Fruit fly (Drosophila melanogaster) whole organism, embryonic: ENCODE results near the gene CG10132.

Source experiments
- C15 ChIP-seq: fragments of 200-800 bp; sonication (Bioruptor generic); IDR thresholded peaks from 3 replicates; pipeline ENCODE4 v1.3.6; 2022; ENCODE audit warnings: missing biosample characterization, missing genetic modification characterization
- CG10209 ChIP-seq: fragments of 200-800 bp; sonication (Bioruptor generic); optimal IDR thresholded peaks from 3 replicates; lab custom pipeline; 2017; ENCODE audit warnings: missing biosample characterization, mild to moderate bottlenecking, missing genetic modification characterization, missing genetic modification reagents
- CG11093 ChIP-seq: fragments of 200-800 bp; sonication (Bioruptor generic); IDR thresholded peaks from 3 replicates; pipeline ENCODE4 v1.3.6; 2022; ENCODE audit warnings: missing biosample characterization, missing genetic modification characterization
- CG12155 ChIP-seq: fragments of 200-800 bp; sonication (Bioruptor generic); optimal IDR thresholded peaks from 3 replicates; lab custom pipeline; 2016; ENCODE audit warnings: missing biosample characterization, missing genetic modification characterization
- CG13424 ChIP-seq: fragments of 200-800 bp; sonication (Bioruptor generic); optimal IDR thresholded peaks from 2 replicates; lab custom pipeline; 2019; ENCODE audit warnings: missing biosample characterization, mild to moderate bottlenecking, missing genetic modification characterization, moderate library complexity
- CG15514 ChIP-seq: fragments of 200-800 bp; sonication (Bioruptor generic); optimal IDR thresholded peaks from 3 replicates; lab custom pipeline; 2017; ENCODE audit warnings: missing biosample characterization, missing genetic modification characterization, mild to moderate bottlenecking, moderate library complexity, missing genetic modification reagents
- CG15601 ChIP-seq: fragments of 200-800 bp; sonication (Bioruptor generic); optimal IDR thresholded peaks from 3 replicates; lab custom pipeline; 2019; ENCODE audit warnings: missing biosample characterization, mild to moderate bottlenecking, missing genetic modification characterization, moderate library complexity
- CG16815 ChIP-seq: fragments of 200-800 bp; sonication (Bioruptor generic); optimal IDR thresholded peaks from 3 replicates; lab custom pipeline; 2017; ENCODE audit warnings: missing biosample characterization, mild to moderate bottlenecking, missing genetic modification characterization
- CG17829 ChIP-seq: fragments of 200-800 bp; optimal IDR thresholded peaks from 2 replicates; lab custom pipeline; 2019; ENCODE audit warnings: missing biosample characterization, mild to moderate bottlenecking, missing genetic modification characterization, moderate library complexity
- CG1792 ChIP-seq: fragments of 200-800 bp; sonication (Bioruptor generic); optimal IDR thresholded peaks from 2 replicates; lab custom pipeline; 2016; ENCODE audit warnings: missing biosample characterization, missing genetic modification characterization
- CG18011 ChIP-seq: fragments of 200-800 bp; sonication (Bioruptor generic); optimal IDR thresholded peaks from 2 replicates; lab custom pipeline; 2017; ENCODE audit warnings: missing biosample characterization, missing genetic modification characterization, mild to moderate bottlenecking, moderate library complexity, missing genotype
- CG2129 ChIP-seq: fragments of 200-800 bp; sonication (Bioruptor generic); IDR thresholded peaks from 2 replicates; pipeline ENCODE4 v1.3.6; 2022; ENCODE audit warnings: missing biosample characterization, missing genetic modification characterization; ENCODE audit not compliant: partially characterized antibody
- CG2712 ChIP-seq: fragments of 200-800 bp; optimal IDR thresholded peaks from 3 replicates; lab custom pipeline; 2019; ENCODE audit warnings: missing biosample characterization, mild to moderate bottlenecking, missing genetic modification characterization, moderate library complexity
- CG3281 ChIP-seq: fragments of 200-800 bp; sonication (Bioruptor generic); optimal IDR thresholded peaks from 3 replicates; lab custom pipeline; 2017; ENCODE audit warnings: missing biosample characterization, mild to moderate bottlenecking, missing genetic modification characterization
- CG34224 ChIP-seq: fragments of 200-800 bp; sonication (Bioruptor generic); IDR thresholded peaks from 3 replicates; pipeline ENCODE4 v1.3.6; 2022; ENCODE audit warnings: missing biosample characterization, missing genetic modification characterization; ENCODE audit not compliant: partially characterized antibody
- CG4424 ChIP-seq: fragments of 200-800 bp; sonication (Bioruptor generic); optimal IDR thresholded peaks from 3 replicates; lab custom pipeline; 2016; ENCODE audit warnings: missing biosample characterization, missing genetic modification characterization
- CG4617 ChIP-seq: fragments of 200-800 bp; sonication (Bioruptor generic); optimal IDR thresholded peaks from 3 replicates; lab custom pipeline; 2016; ENCODE audit warnings: missing biosample characterization, missing genetic modification characterization, borderline replicate concordance
- CG6654 ChIP-seq: fragments of 200-800 bp; sonication (Bioruptor generic); optimal IDR thresholded peaks from 2 replicates; lab custom pipeline; 2017; ENCODE audit warnings: missing biosample characterization, mild to moderate bottlenecking, missing genetic modification characterization
- CG9437 ChIP-seq: fragments of 200-800 bp; sonication (Bioruptor generic); optimal IDR thresholded peaks from 2 replicates; lab custom pipeline; 2018; ENCODE audit warnings: missing biosample characterization, mild to moderate bottlenecking, missing genetic modification characterization
- CG9727 ChIP-seq: fragments of 200-800 bp; sonication (Bioruptor generic); optimal IDR thresholded peaks from 3 replicates; lab custom pipeline; 2017; ENCODE audit warnings: missing biosample characterization, mild to moderate bottlenecking, missing genetic modification characterization
- CG9817 ChIP-seq: fragments of 200-800 bp; sonication (Bioruptor generic); optimal IDR thresholded peaks from 2 replicates; lab custom pipeline; 2018; ENCODE audit warnings: missing biosample characterization, mild to moderate bottlenecking, missing genetic modification characterization, moderate library complexity
- CHES-1-like ChIP-seq: fragments of 200-800 bp; sonication (Bioruptor generic); optimal IDR thresholded peaks from 2 replicates; lab custom pipeline; 2016; ENCODE audit warnings: missing biosample characterization, missing genetic modification characterization
- Chrac-16 ChIP-seq: fragments of 200-800 bp; sonication (Bioruptor generic); optimal IDR thresholded peaks from 3 replicates; lab custom pipeline; 2016; ENCODE audit warnings: missing biosample characterization, missing genetic modification characterization
- E2f1 ChIP-seq: fragments of 200-800 bp; sonication (Bioruptor generic); IDR thresholded peaks from 2 replicates; pipeline ENCODE4 v1.3.6; 2022; ENCODE audit warnings: missing biosample characterization, missing genetic modification characterization
- Ets97D ChIP-seq: fragments of 200-800 bp; sonication (Bioruptor generic); optimal IDR thresholded peaks from 3 replicates; lab custom pipeline; 2016; ENCODE audit warnings: missing biosample characterization, missing genetic modification characterization
- HLH4C ChIP-seq: fragments of 200-800 bp; sonication (Bioruptor generic); IDR thresholded peaks from 3 replicates; pipeline ENCODE4 v1.3.6; 2022; ENCODE audit warnings: missing biosample characterization, missing genetic modification characterization; ENCODE audit not compliant: partially characterized antibody
- Hand ChIP-seq: fragments of 200-800 bp; sonication (Bioruptor generic); optimal IDR thresholded peaks from 2 replicates; lab custom pipeline; 2017; ENCODE audit warnings: mild to moderate bottlenecking, missing biosample characterization, missing genetic modification reagents, missing genetic modification characterization
- Hsf ChIP-seq: fragments of 200-800 bp; sonication (Bioruptor generic); optimal IDR thresholded peaks from 3 replicates; lab custom pipeline; 2016; ENCODE audit warnings: missing biosample characterization, missing genetic modification characterization
- NC2α ChIP-seq: fragments of 200-800 bp; sonication (Bioruptor generic); optimal IDR thresholded peaks from 2 replicates; lab custom pipeline; 2016; ENCODE audit warnings: missing biosample characterization, missing genetic modification characterization
- Pdp1 ChIP-seq, 2 experiments: fragments of 200-800 bp; sonication (Bioruptor generic); optimal IDR thresholded peaks; 3 replicates each; lab custom pipeline; 2016; ENCODE audit warnings: missing biosample characterization in 2 of 2, missing genetic modification characterization in 2 of 2, mild to moderate bottlenecking in 1 of 2, moderate library complexity in 1 of 2
- al ChIP-seq: fragments of 200-800 bp; sonication (Bioruptor generic); IDR thresholded peaks from 2 replicates; pipeline ENCODE4 v1.3.6; 2022; ENCODE audit warnings: missing biosample characterization, missing genetic modification characterization
- amos ChIP-seq: fragments of 200-800 bp; sonication (Bioruptor generic); IDR thresholded peaks from 2 replicates; pipeline ENCODE4 v1.3.6; 2022; ENCODE audit warnings: missing biosample characterization, missing genetic modification characterization; ENCODE audit not compliant: partially characterized antibody
- az2 ChIP-seq: fragments of 200-800 bp; sonication (Bioruptor generic); optimal IDR thresholded peaks from 3 replicates; lab custom pipeline; 2016; ENCODE audit warnings: missing biosample characterization, missing genetic modification characterization
- chinmo ChIP-seq: fragments of 200-800 bp; sonication (Bioruptor generic); IDR thresholded peaks from 4 replicates; pipeline ENCODE4 v1.3.6; 2022; ENCODE audit warnings: missing biosample characterization, missing genetic modification characterization; ENCODE audit not compliant: partially characterized antibody
- dysf ChIP-seq: fragments of 200-800 bp; sonication (Bioruptor generic); IDR thresholded peaks from 3 replicates; pipeline ENCODE4 v1.3.6; 2022; ENCODE audit warnings: missing biosample characterization, missing genetic modification characterization
- exex ChIP-seq: fragments of 200-800 bp; sonication (Bioruptor generic); optimal IDR thresholded peaks from 4 replicates; lab custom pipeline; 2018; ENCODE audit warnings: missing biosample characterization, mild to moderate bottlenecking, missing genetic modification characterization, moderate library complexity
- gcm2 ChIP-seq: fragments of 200-800 bp; sonication (Bioruptor generic); optimal IDR thresholded peaks from 2 replicates; lab custom pipeline; 2016; ENCODE audit warnings: missing biosample characterization, missing genetic modification characterization
- ham ChIP-seq: fragments of 200-800 bp; sonication (Bioruptor generic); IDR thresholded peaks from 2 replicates; pipeline ENCODE4 v1.3.6; 2022; ENCODE audit warnings: missing biosample characterization, missing genetic modification characterization
- hkb ChIP-seq, 2 experiments: fragments of 200-800 bp in 1 of 2; fragments of >200 bp in 1 of 2; sonication (Bioruptor generic) in 1 of 2; IDR thresholded peaks in 1 of 2; optimal IDR thresholded peaks in 1 of 2; 2 replicates each; pipeline versions ENCODE4 v1.3.6 to Lab custom; 2017 to 2022; ENCODE audit warnings: missing biosample characterization in 1 of 2, missing genetic modification characterization in 1 of 2
- scrt ChIP-seq: fragments of 200-800 bp; sonication (Bioruptor generic); optimal IDR thresholded peaks from 2 replicates; lab custom pipeline; 2018; ENCODE audit warnings: missing biosample characterization, mild to moderate bottlenecking, missing genetic modification characterization, moderate library complexity

The CG10132 gene

DNA sequence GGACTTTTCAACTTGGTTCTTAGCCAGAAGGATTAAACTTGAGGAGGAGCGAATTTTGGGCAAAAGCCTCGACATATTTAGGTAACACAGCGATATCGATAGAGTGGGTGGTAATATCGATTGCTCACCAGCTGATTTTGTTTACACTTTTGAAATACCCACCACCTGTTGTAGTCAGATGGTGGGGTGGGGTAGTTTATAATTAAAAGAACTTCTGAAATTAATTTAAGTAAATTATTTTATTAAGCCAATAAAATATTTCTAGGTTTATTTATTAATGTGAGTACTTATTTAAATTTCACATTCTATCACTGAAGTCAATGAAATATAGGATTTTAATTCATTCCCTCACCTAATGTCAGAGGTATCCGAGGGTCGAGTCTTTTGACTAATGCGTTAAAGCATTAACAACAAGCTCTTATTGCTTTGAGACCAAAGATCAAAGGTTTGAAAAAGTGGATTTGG, 28.6 kb upstream of the CG10132 start, which contains the start of the genes CG10194 and CG18094 (continued):
- TF ChIP-seq CG11093 (GFP tag; lab: Robert Waterston, UW), result no peak
- TF ChIP-seq CG12155, result peak; percentile 57
- peak; percentile 38 for TF ChIP-seq CG9727 (GFP tag; lab: Kevin White, UChicago)
- peak; percentile 92 for TF ChIP-seq scrt (GFP tag; lab: Kevin White, UChicago)
- TF ChIP-seq CG2129, result no peak
- TF ChIP-seq CG16815 (GFP tag; lab: Kevin White, UChicago), result peak; percentile 14
- TF ChIP-seq chinmo, result 0 out of 4 replicates have a peak, but pooled peaks have one; percentile 43
- peak; percentile 36 for TF ChIP-seq Chrac-16 (GFP tag; lab: Kevin White, UChicago)
- TF ChIP-seq CG2712 (tag; lab: Kevin White, UChicago), result peak; percentile 65
- TF ChIP-seq CHES-1-like (GFP tag; lab: Kevin White, UChicago), result no peak
- TF ChIP-seq CG18011 (GFP tag; lab: Kevin White, UChicago), result peak; percentile 71
- TF ChIP-seq Pdp1 (GFP tag; optimal IDR thresholded peaks at IDR 0.05; lab: Kevin White, UChicago), result peak; percentile 2 to 81
- 0 out of 2 replicates have a peak, but pooled peaks have one; percentile 24 for TF ChIP-seq E2f1
- TF ChIP-seq hkb (optimal IDR thresholded peaks at IDR 0.05; lab: Kevin White, UChicago), result no peak
- TF ChIP-seq hkb (GFP tag; IDR thresholded peaks at IDR 0.05; lab: Robert Waterston, UW), result peak; percentile 19; the same call in 1 of the 2 replicates
- TF ChIP-seq al (GFP tag; lab: Robert Waterston, UW), result 0 out of 2 replicates have a peak, but pooled peaks have one; percentile 23
- peak; percentile 66 for TF ChIP-seq HLH4C
- TF ChIP-seq CG15514 (GFP tag; lab: Kevin White, UChicago), result peak; percentile 20
- TF ChIP-seq CG1792 (GFP tag; lab: Kevin White, UChicago), result no peak
- peak; percentile 29 for TF ChIP-seq CG10209 (GFP tag; lab: Kevin White, UChicago)
- no peak for TF ChIP-seq CG9817 (tag; lab: Kevin White, UChicago)
- no peak for TF ChIP-seq C15 (GFP tag; lab: Robert Waterston, UW)
- TF ChIP-seq Ets97D (GFP tag; lab: Kevin White, UChicago), result peak; percentile 1
- TF ChIP-seq CG17829 (tag; lab: Kevin White, UChicago), result peak; percentile 15
- TF ChIP-seq CG9437 (GFP tag; lab: Kevin White, UChicago), result peak; percentile 28
- TF ChIP-seq Hand (GFP tag; lab: Kevin White, UChicago), result no peak
- peak; percentile 40 for TF ChIP-seq CG3281 (GFP tag; lab: Kevin White, UChicago)
- peak; percentile 38 for TF ChIP-seq Hsf (GFP tag; lab: Kevin White, UChicago)
- no peak for TF ChIP-seq NC2α (GFP tag; lab: Kevin White, UChicago)
- peak; percentile 69; the same call in 1 of the 2 replicates for TF ChIP-seq amos (GFP tag; lab: Robert Waterston, UW)
- peak; percentile 22 for TF ChIP-seq CG4617
- peak; percentile 3 for TF ChIP-seq CG15601
- TF ChIP-seq dysf, result no peak
- TF ChIP-seq ham (GFP tag; lab: Robert Waterston, UW), result no peak
- TF ChIP-seq CG6654 (GFP tag; lab: Kevin White, UChicago), result no peak
- TF ChIP-seq CG4424, result peak; percentile 16
- peak; percentile 48 for TF ChIP-seq exex (tag; lab: Kevin White, UChicago)
- TF ChIP-seq az2 (GFP tag; lab: Kevin White, UChicago), result peak; percentile 56
- no peak for TF ChIP-seq gcm2
- peak; percentile 29 for TF ChIP-seq CG13424 (tag; lab: Kevin White, UChicago)
- TF ChIP-seq CG34224 (GFP tag; lab: Robert Waterston, UW), result peak; percentile 78
